Fruit fly (Drosophila melanogaster): ENCODE measurements around the gene mura.
A peak's percentile ranks its signal among the peaks of the same experiment; 100 is the strongest.

mura gene

DNA sequence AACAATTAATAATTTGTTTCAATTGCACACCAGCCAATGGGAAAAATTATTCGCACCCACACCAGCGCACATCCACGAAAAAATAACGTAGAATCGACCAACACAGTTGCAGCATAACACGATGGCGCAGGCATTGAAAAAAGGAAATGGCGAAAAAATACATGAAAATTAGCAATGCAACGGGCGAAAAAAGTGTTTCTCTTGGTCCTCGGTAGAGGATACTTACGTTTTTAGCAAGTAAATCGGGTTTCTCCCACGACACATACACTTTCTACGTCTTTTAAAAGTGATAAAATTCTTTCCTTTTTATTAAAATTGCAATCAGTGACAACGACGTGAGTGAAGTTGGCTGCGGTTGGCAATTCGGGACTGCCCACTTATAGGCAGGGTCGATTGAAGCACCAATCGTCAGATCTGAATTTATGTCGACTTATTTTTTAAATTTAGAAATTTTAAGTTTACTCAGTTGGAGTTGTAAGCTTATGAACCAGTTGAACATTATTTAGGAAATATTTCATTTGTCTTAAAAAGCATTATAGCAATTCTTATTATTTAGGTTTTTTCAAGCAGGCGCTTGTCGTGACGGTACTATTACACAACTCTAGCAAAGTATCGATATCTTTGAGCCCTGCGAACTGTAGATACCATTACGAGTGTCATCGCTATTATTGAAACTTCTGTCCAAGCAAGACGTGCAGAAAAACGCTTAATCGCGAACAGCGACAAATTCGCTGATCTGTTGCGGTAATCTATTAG is 26.0 kb upstream of the mura start, which contains the start of the genes Kap-alpha3 and Son (continued):
- peak; percentile 67 for TF ChIP-seq CG11696 (GFP tag; IDR thresholded peaks at IDR 0.05)
- peak; percentile 88 for TF ChIP-seq Doc3 (GFP tag; IDR thresholded peaks at IDR 0.05; ENCODE audit: partially characterized antibody)
- no peak for TF ChIP-seq br (optimal IDR thresholded peaks at IDR 0.05)
- peak; percentile 79 for TF ChIP-seq cwo (GFP tag; optimal IDR thresholded peaks at IDR 0.05)
- peak; percentile 90 for TF ChIP-seq twi (tag; optimal IDR thresholded peaks at IDR 0.05)
- TF ChIP-seq CG15514 (GFP tag; optimal IDR thresholded peaks at IDR 0.05): peak; percentile 92
- peak; percentile 95 for TF ChIP-seq Dad (GFP tag; optimal IDR thresholded peaks at IDR 0.05)
- TF ChIP-seq Hmr (GFP tag; optimal IDR thresholded peaks at IDR 0.05): peak; percentile 96
- peak; percentile 79 for TF ChIP-seq CG10462 (GFP tag; optimal IDR thresholded peaks at IDR 0.05)
- peak; percentile 91 for TF ChIP-seq Bteb2 (GFP tag; optimal IDR thresholded peaks at IDR 0.05)
- TF ChIP-seq Usf (GFP tag; optimal IDR thresholded peaks at IDR 0.05): peak; percentile 84
- peak; percentile 90 for TF ChIP-seq Abd-B (GFP tag; optimal IDR thresholded peaks at IDR 0.05)
- TF ChIP-seq CG11456 (GFP tag; IDR thresholded peaks at IDR 0.05): peak; percentile 96
- peak; percentile 89 for TF ChIP-seq CG32532 (GFP tag; IDR thresholded peaks at IDR 0.05)
- TF ChIP-seq tap (tag; optimal IDR thresholded peaks at IDR 0.05): peak; percentile 73
- TF ChIP-seq CkIIα-i1 (GFP tag; IDR thresholded peaks at IDR 0.05): no peak
- TF ChIP-seq sqz (GFP tag; optimal IDR thresholded peaks at IDR 0.05): peak; percentile 92
- peak; percentile 95 for TF ChIP-seq Camta (GFP tag; optimal IDR thresholded peaks at IDR 0.05)
- peak; percentile 67; the same call in 1 of the 2 replicates for TF ChIP-seq peb (GFP tag; IDR thresholded peaks at IDR 0.05)
- peak; percentile 72 for TF ChIP-seq esg (GFP tag; conservative IDR thresholded peaks at IDR 0.05)
- TF ChIP-seq Rx (GFP tag; IDR thresholded peaks at IDR 0.05): peak; percentile 87
- peak; percentile 91 for TF ChIP-seq CG6272 (GFP tag; IDR thresholded peaks at IDR 0.05)
- peak; percentile 91 for TF ChIP-seq Neu2 (GFP tag; optimal IDR thresholded peaks at IDR 0.05; ENCODE audit: borderline replicate concordance)
- TF ChIP-seq lbe (GFP tag; optimal IDR thresholded peaks at IDR 0.05): peak; percentile 87
- peak; percentile 93 for TF ChIP-seq CG11723 (GFP tag; optimal IDR thresholded peaks at IDR 0.05)
- peak; percentile 53; the same call in 2 of the 3 replicates for TF ChIP-seq CG6175 (GFP tag; IDR thresholded peaks at IDR 0.05)
- peak; percentile 86 for TF ChIP-seq Vsx1 (GFP tag; optimal IDR thresholded peaks at IDR 0.05)
- TF ChIP-seq CG3065 (GFP tag; optimal IDR thresholded peaks at IDR 0.05): peak; percentile 83
- peak; percentile 85 for TF ChIP-seq en (GFP tag; optimal IDR thresholded peaks at IDR 0.05)
- peak; percentile 81 for TF ChIP-seq zfh1 (GFP tag; IDR thresholded peaks at IDR 0.05)
- peak; percentile 96 for TF ChIP-seq pho (GFP tag; optimal IDR thresholded peaks at IDR 0.05)
- peak; percentile 92 for TF ChIP-seq pb (GFP tag; optimal IDR thresholded peaks at IDR 0.05)
- peak; percentile 87 for TF ChIP-seq CG4617 (GFP tag; optimal IDR thresholded peaks at IDR 0.05; ENCODE audit: borderline replicate concordance)
- peak; percentile 96 for TF ChIP-seq caup (GFP tag; optimal IDR thresholded peaks at IDR 0.05; ENCODE audit: severe bottlenecking)
- TF ChIP-seq hkb (optimal IDR thresholded peaks at IDR 0.05): peak; percentile 25
- TF ChIP-seq hkb (GFP tag; IDR thresholded peaks at IDR 0.05): peak; percentile 86
- TF ChIP-seq CG12942 (GFP tag; optimal IDR thresholded peaks at IDR 0.05): peak; percentile 91
- peak; percentile 81 for TF ChIP-seq Gug (GFP tag; IDR thresholded peaks at IDR 0.05)
- peak; percentile 94 for TF ChIP-seq Fer1 (GFP tag; optimal IDR thresholded peaks at IDR 0.05)
- peak; percentile 93 for TF ChIP-seq klu (GFP tag; IDR thresholded peaks at IDR 0.05)
- peak; percentile 96 for TF ChIP-seq zfh2 (GFP tag; optimal IDR thresholded peaks at IDR 0.05)
- no peak for TF ChIP-seq pita (GFP tag; optimal IDR thresholded peaks at IDR 0.05)
- peak; percentile 89 for TF ChIP-seq CG15269 (tag; optimal IDR thresholded peaks at IDR 0.05)
- TF ChIP-seq slbo (GFP tag; IDR thresholded peaks at IDR 0.05): peak; percentile 93
- TF ChIP-seq Fer3 (tag; optimal IDR thresholded peaks at IDR 0.05): peak; percentile 93
- TF ChIP-seq BtbVII (GFP tag; optimal IDR thresholded peaks at IDR 0.05): peak; percentile 92
- TF ChIP-seq CG32772 (GFP tag; IDR thresholded peaks at IDR 0.05): peak; percentile 88
- peak; percentile 85 for TF ChIP-seq CG1024 (GFP tag; IDR thresholded peaks at IDR 0.05)
- peak; percentile 92 for TF ChIP-seq bab2 (GFP tag; optimal IDR thresholded peaks at IDR 0.05)
- peak; percentile 78 for TF ChIP-seq CG10959 (GFP tag; IDR thresholded peaks at IDR 0.05)
